Worm (Caenorhabditis elegans) whole organism, mixed stage, embryonic: ENCODE data around the gene sre-32.

Source experiments
- ces-1 ChIP-seq: fragments of 150-350 bp; optimal IDR thresholded peaks from 2 replicates; lab custom pipeline; 2014; ENCODE audit warnings: missing biosample characterization, missing genetic modification reagents, missing genetic modification characterization
- cnd-1 ChIP-seq: fragments of 200-800 bp; sonication (Bioruptor generic); optimal IDR thresholded peaks from 2 replicates; lab custom pipeline; 2018; ENCODE audit warnings: mild to moderate bottlenecking, missing genetic modification characterization, missing compliant biosample characterization
- elt-1 ChIP-seq: sonication (generic microtip); optimal IDR thresholded peaks from 2 replicates; lab custom pipeline; 2017; ENCODE audit warnings: missing genetic modification characterization, mild to moderate bottlenecking, missing compliant biosample characterization, antibody characterized with exemption, moderate library complexity, borderline replicate concordance; ENCODE audit not compliant: insufficient read depth
- elt-3 ChIP-seq: fragments of 150-350 bp; optimal IDR thresholded peaks from 2 replicates; lab custom pipeline; 2014; ENCODE audit warnings: missing biosample characterization, missing genetic modification characterization
- flh-1 ChIP-seq: fragments of 200-800 bp; sonication (Bioruptor generic); optimal IDR thresholded peaks from 2 replicates; lab custom pipeline; 2018; ENCODE audit warnings: mild to moderate bottlenecking, missing genetic modification characterization, moderate library complexity, missing compliant biosample characterization
- pha-4 ChIP-seq: fragments of 150-350 bp; optimal IDR thresholded peaks from 2 replicates; lab custom pipeline; 2018; ENCODE audit warnings: missing biosample characterization, missing genetic modification reagents, missing genetic modification characterization
- unc-39 ChIP-seq: fragments of 150-350 bp; optimal IDR thresholded peaks from 2 replicates; lab custom pipeline; 2014; ENCODE audit warnings: missing biosample characterization, missing genetic modification characterization
- ztf-11 ChIP-seq: fragments of 150-350 bp; optimal IDR thresholded peaks from 2 replicates; lab custom pipeline; 2014; ENCODE audit warnings: missing biosample characterization, missing genetic modification characterization

- no peak for TF ChIP-seq elt-3 (tag; lab: Kevin White, UChicago)
- TF ChIP-seq flh-1, result no peak
- TF ChIP-seq pha-4, result no peak
- no peak for TF ChIP-seq unc-39 (tag; lab: Kevin White, UChicago)
- no peak for TF ChIP-seq cnd-1 (tag; lab: Kevin White, UChicago)
- TF ChIP-seq ces-1 (GFP tag; lab: Kevin White, UChicago), result no peak
- TF ChIP-seq ztf-11 (tag; lab: Kevin White, UChicago), result no peak
- no peak for TF ChIP-seq elt-1 (tag; lab: Kevin White, UChicago)
Measured at ce11 chrII:12425644-12426222, 30.8 kb downstream of the sre-32 start, which contains the start of gene daf-22.
